Worm (Caenorhabditis elegans): Measurements from ENCODE around the gene F02E11.3.

ce11 chrII:3282353-3282752 lies 7.5 kb upstream of the F02E11.3 start, which contains the start of gene nep-13:
- TF ChIP-seq unc-62 (GFP tag; optimal IDR thresholded peaks at IDR 0.05) (no peak), ces-1 (GFP tag; optimal IDR thresholded peaks at IDR 0.05) (no peak), mep-1 (tag; optimal IDR thresholded peaks at IDR 0.05) (no peak), nhr-76 (tag; optimal IDR thresholded peaks at IDR 0.05) (no peak), pha-4 (tag; optimal IDR thresholded peaks at IDR 0.05) (no peak), ztf-11 (tag; optimal IDR thresholded peaks at IDR 0.05) (no peak), elt-3 (tag; optimal IDR thresholded peaks at IDR 0.05) (no peak), nhr-237 (tag; optimal IDR thresholded peaks at IDR 0.05) (no peak), mab-5 (tag; optimal IDR thresholded peaks at IDR 0.05) (no peak), lsy-2 (tag; optimal IDR thresholded peaks at IDR 0.05) (no peak), lin-32 (GFP tag; optimal IDR thresholded peaks at IDR 0.05) (no peak), lin-13 (tag; optimal IDR thresholded peaks at IDR 0.05) (no peak), flh-1 (GFP tag; optimal IDR thresholded peaks at IDR 0.05) (no peak)
